Worm (Caenorhabditis elegans) whole organism, mixed stage, embryonic: ENCODE measurements around the gene clec-258.

Source experiments
- M03D4.4 ChIP-seq: sonication (generic microtip); optimal IDR thresholded peaks from 2 replicates; lab custom pipeline; 2017; ENCODE audit warnings: mild to moderate bottlenecking, missing genetic modification characterization, missing compliant biosample characterization
- bed-3 ChIP-seq: fragments of 200-800 bp; sonication (Bioruptor generic); optimal IDR thresholded peaks from 3 replicates; lab custom pipeline; 2018; ENCODE audit warnings: mild to moderate bottlenecking, missing genetic modification characterization, moderate library complexity, missing compliant biosample characterization
- ceh-39 ChIP-seq: fragments of 150-350 bp; optimal IDR thresholded peaks from 2 replicates; lab custom pipeline; 2014; ENCODE audit warnings: missing biosample characterization, missing genetic modification characterization
- cnd-1 ChIP-seq: fragments of 200-800 bp; sonication (Bioruptor generic); optimal IDR thresholded peaks from 2 replicates; lab custom pipeline; 2018; ENCODE audit warnings: mild to moderate bottlenecking, missing genetic modification characterization, missing compliant biosample characterization
- drap-1 ChIP-seq: fragments of 200-800 bp; sonication (Bioruptor generic); optimal IDR thresholded peaks from 3 replicates; lab custom pipeline; 2018; ENCODE audit warnings: mild to moderate bottlenecking, missing genetic modification characterization, missing compliant biosample characterization
- elt-1 ChIP-seq: sonication (generic microtip); optimal IDR thresholded peaks from 2 replicates; lab custom pipeline; 2017; ENCODE audit warnings: missing genetic modification characterization, mild to moderate bottlenecking, missing compliant biosample characterization, antibody characterized with exemption, moderate library complexity, borderline replicate concordance; ENCODE audit not compliant: insufficient read depth
- elt-3 ChIP-seq: fragments of 150-350 bp; optimal IDR thresholded peaks from 2 replicates; lab custom pipeline; 2014; ENCODE audit warnings: missing biosample characterization, missing genetic modification characterization
- ham-2 ChIP-seq: fragments of 200-800 bp; sonication (Bioruptor generic); optimal IDR thresholded peaks from 2 replicates; lab custom pipeline; 2018; ENCODE audit warnings: mild to moderate bottlenecking, missing genetic modification characterization, missing compliant biosample characterization
- hlh-1 ChIP-seq: fragments of 150-350 bp; optimal IDR thresholded peaks from 2 replicates; lab custom pipeline; 2014; ENCODE audit warnings: missing biosample characterization, missing genetic modification reagents, missing genetic modification characterization
- lin-32 ChIP-seq: fragments of 200-800 bp; sonication (Bioruptor generic); optimal IDR thresholded peaks from 2 replicates; lab custom pipeline; 2018; ENCODE audit warnings: mild to moderate bottlenecking, missing genetic modification characterization, missing compliant biosample characterization
- lsy-2 ChIP-seq: fragments of 150-350 bp; optimal IDR thresholded peaks from 2 replicates; lab custom pipeline; 2014; ENCODE audit warnings: missing biosample characterization, missing genetic modification characterization
- mls-2 ChIP-seq: sonication (generic microtip); optimal IDR thresholded peaks from 2 replicates; lab custom pipeline; 2016; ENCODE audit warnings: mild to moderate bottlenecking, missing genetic modification characterization, moderate library complexity, missing compliant biosample characterization
- nhr-12 ChIP-seq: fragments of 150-350 bp; optimal IDR thresholded peaks from 2 replicates; lab custom pipeline; 2014; ENCODE audit warnings: missing biosample characterization, missing genetic modification characterization
- nhr-2 ChIP-seq: fragments of 150-350 bp; optimal IDR thresholded peaks from 2 replicates; lab custom pipeline; 2014; ENCODE audit warnings: missing biosample characterization, missing genetic modification characterization
- nhr-76 ChIP-seq: sonication (generic microtip); optimal IDR thresholded peaks from 2 replicates; lab custom pipeline; 2017; ENCODE audit warnings: missing biosample characterization, missing genetic modification characterization
- pha-4 ChIP-seq: fragments of 150-350 bp; optimal IDR thresholded peaks from 2 replicates; lab custom pipeline; 2018; ENCODE audit warnings: missing biosample characterization, missing genetic modification reagents, missing genetic modification characterization
- sem-2 ChIP-seq: fragments of 200-800 bp; sonication (Bioruptor generic); optimal IDR thresholded peaks from 2 replicates; lab custom pipeline; 2018; ENCODE audit warnings: mild to moderate bottlenecking, missing genetic modification characterization, missing compliant biosample characterization
- snpc-4 ChIP-seq: fragments of 150-350 bp; optimal IDR thresholded peaks from 2 replicates; lab custom pipeline; 2014; ENCODE audit warnings: missing biosample characterization, missing genetic modification characterization
- sptf-1 ChIP-seq: sonication (generic microtip); optimal IDR thresholded peaks from 2 replicates; lab custom pipeline; 2017; ENCODE audit warnings: mild to moderate bottlenecking, missing genetic modification characterization, moderate library complexity, missing compliant biosample characterization
- unc-120 ChIP-seq: sonication (generic microtip); optimal IDR thresholded peaks from 2 replicates; lab custom pipeline; 2017; ENCODE audit warnings: missing genetic modification characterization, missing compliant biosample characterization; ENCODE audit not compliant: poor library complexity, severe bottlenecking
- zip-8 ChIP-seq: fragments of 150-350 bp; optimal IDR thresholded peaks from 2 replicates; lab custom pipeline; 2014; ENCODE audit warnings: missing biosample characterization, missing genetic modification characterization
- ztf-11 ChIP-seq: fragments of 150-350 bp; optimal IDR thresholded peaks from 2 replicates; lab custom pipeline; 2014; ENCODE audit warnings: missing biosample characterization, missing genetic modification characterization

The clec-258 gene

DNA sequence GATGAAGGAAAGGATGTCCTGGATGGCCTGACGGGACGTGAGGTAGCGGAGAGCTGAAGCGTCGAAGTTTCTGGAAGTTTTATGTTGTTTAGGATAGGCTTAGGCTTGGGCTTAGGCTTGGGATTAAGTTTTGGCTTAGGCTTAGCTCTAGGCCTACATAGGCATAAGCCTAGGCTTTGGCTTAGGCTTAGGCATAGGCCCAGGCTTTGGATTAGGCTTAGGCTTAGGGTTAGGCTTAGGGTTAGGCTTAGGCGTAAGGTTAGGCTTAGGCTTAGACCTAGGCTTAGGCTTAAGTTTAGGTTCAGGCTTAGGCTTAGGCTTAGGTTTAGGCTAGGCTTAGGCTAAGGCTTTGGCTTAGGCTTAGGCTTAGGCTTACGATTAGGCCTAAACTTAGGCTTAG lies 41.0 kb downstream of the clec-258 start:
- no peak for TF ChIP-seq bed-3 (GFP tag; lab: Kevin White, UChicago)
- peak; percentile 35 for TF ChIP-seq ham-2 (GFP tag; lab: Kevin White, UChicago)
- no peak for TF ChIP-seq unc-120 (tag; lab: Kevin White, UChicago)
- no peak for TF ChIP-seq ceh-39 (tag; lab: Kevin White, UChicago)
- TF ChIP-seq elt-1 (tag; lab: Kevin White, UChicago), result no peak

DNA sequence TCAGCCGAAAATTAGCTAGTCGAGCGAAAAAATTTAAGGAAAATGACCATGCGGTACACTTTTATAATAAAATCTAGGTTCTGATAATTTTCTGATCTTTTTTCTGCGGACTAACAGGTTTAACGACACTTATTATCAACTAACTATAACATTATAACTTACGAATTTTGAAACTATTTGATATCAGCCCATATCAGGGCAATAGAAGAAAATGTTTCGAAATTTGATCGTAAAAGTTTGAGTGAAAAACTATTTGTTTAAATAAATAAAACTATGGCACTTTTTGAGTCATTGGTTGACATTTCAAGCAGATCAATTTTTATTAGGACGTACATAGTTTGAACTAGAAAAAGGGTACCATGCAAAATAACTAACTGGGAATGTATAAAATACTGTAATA lies 42.6 kb downstream of the clec-258 start, which contains the start of gene pcp-4:
Gene pcp-4, minus strand, starts transcription at position 197 of the 400 bp plus-strand sequence.
- TF ChIP-seq ztf-11 (tag; lab: Kevin White, UChicago), result no peak

DNA sequence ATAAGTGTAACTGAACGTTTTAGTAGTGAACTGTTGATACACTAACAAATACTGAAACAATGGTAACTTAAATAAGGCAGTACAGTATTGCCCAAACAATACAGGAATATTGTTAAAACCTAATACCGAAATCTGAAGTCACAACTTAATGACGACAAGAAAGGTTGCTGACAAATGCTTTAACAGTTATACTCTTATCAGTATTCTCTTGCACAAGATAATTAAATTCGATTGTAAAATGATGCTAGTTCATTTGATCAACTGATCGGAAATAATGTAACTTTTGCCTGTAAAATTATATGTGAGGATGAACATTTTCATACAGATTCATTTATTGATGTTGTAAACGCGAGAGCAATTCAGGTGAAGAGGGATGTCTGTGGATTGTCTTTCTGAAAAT lies 43.3 kb downstream of the clec-258 start:
- TF ChIP-seq drap-1 (GFP tag; lab: Kevin White, UChicago), result no peak
- TF ChIP-seq nhr-12 (tag; lab: Kevin White, UChicago), result no peak
- TF ChIP-seq pha-4, result no peak
- TF ChIP-seq nhr-2, result no peak
- TF ChIP-seq M03D4.4, result no peak
- TF ChIP-seq elt-3, result no peak
- no peak for TF ChIP-seq ceh-39 (tag; lab: Kevin White, UChicago)
- TF ChIP-seq unc-120 (tag; lab: Kevin White, UChicago), result no peak
- no peak for TF ChIP-seq sem-2 (GFP tag; lab: Kevin White, UChicago)
- no peak for TF ChIP-seq hlh-1
- TF ChIP-seq snpc-4 (tag; lab: Kevin White, UChicago), result no peak
- TF ChIP-seq lsy-2 (tag; lab: Kevin White, UChicago), result no peak
- no peak for TF ChIP-seq lin-32 (GFP tag; lab: Kevin White, UChicago)
- no peak for TF ChIP-seq sptf-1
- TF ChIP-seq cnd-1 (tag; lab: Kevin White, UChicago), result no peak
- no peak for TF ChIP-seq nhr-76 (tag; lab: Kevin White, UChicago)

DNA sequence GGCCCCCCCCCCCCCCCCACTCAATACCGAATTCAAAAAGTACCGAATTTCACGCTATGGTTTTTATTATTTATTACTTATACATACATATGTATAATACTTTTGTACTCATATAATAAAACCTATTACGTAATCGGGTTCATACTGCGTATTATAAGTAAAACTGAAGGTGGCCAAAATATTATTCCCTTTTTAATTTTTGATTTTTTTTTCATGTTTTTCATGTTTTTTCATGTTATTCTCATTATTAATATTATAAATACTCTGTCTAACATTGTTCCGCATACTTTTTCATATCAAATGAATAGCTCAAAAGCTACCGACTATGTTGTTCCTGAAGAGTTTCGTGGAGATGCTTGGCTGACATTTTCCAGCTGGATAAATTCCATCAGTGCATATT lies 47.9 kb downstream of the clec-258 start, which contains the start of gene srw-38:
Gene srw-38, plus strand, starts transcription at position 301 of the 400 bp plus-strand sequence.
- peak; percentile 52 for TF ChIP-seq zip-8 (tag; lab: Kevin White, UChicago)
- TF ChIP-seq mls-2, result no peak
